Worm (Caenorhabditis elegans) whole organism, L4/young adult: ENCODE measurements around the gene dmd-10.

Experiments used
- W03F9.2 ChIP-seq: fragments of 150-350 bp; optimal IDR thresholded peaks from 2 replicates; lab custom pipeline; 2014; ENCODE audit warnings: missing biosample characterization, missing genetic modification characterization
- dao-5 ChIP-seq: sonication (generic microtip); optimal IDR thresholded peaks from 2 replicates; lab custom pipeline; 2016; ENCODE audit warnings: missing genotype, missing genetic modification characterization, moderate library complexity, missing compliant biosample characterization
- him-1 ChIP-seq: sonication (generic microtip); optimal IDR thresholded peaks from 2 replicates; lab custom pipeline; 2016; ENCODE audit warnings: missing genotype, missing genetic modification reagents, missing genetic modification characterization, missing compliant biosample characterization

DNA sequence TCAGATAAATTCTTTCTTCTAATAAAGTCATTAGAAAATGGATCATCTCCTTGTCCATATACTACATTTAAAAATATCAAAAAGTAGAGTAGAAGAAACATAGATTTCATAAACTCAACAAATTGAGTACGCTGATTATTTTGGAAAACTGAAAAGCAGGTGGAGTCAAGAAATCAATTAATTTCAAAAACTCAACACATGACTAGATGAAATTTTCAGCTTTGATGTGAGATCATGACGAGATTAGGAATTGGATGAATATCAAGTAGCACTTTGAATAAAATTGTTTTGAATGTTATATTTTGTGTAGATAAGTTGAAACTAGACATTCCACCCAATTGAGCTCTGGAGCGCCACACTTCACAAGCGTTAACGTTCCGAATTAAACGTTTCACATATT lies 40.9 kb downstream of the dmd-10 start, which contains the start of gene F57B1.1:
- no peak for TF ChIP-seq W03F9.2 (tag; lab: Kevin White, UChicago)
- no peak for TF ChIP-seq him-1 (tag; lab: Kevin White, UChicago)
- no peak for TF ChIP-seq dao-5 (tag; lab: Kevin White, UChicago)
